Fruit fly (Drosophila melanogaster): Measurements from ENCODE around the gene Pop5.

dm6 chr3L:17004765-17005414 lies 39.9 kb downstream of the Pop5 start:
- TF ChIP-seq CTCF (optimal IDR thresholded peaks at IDR 0.05): no peak
- TF ChIP-seq CG8478 (optimal IDR thresholded peaks at IDR 0.05): no peak

Measured in S2 (cell line).